Fruit fly (Drosophila melanogaster) whole organism, embryonic: ENCODE results near the gene CG6465.

Experiments used
- Abd-B ChIP-seq: fragments of 200-800 bp; sonication (Bioruptor generic); optimal IDR thresholded peaks from 2 replicates; lab custom pipeline; 2018; ENCODE audit warnings: missing biosample characterization, mild to moderate bottlenecking, missing genetic modification characterization, moderate library complexity
- CG10267 ChIP-seq: fragments of 200-800 bp; sonication (Bioruptor generic); optimal IDR thresholded peaks from 2 replicates; lab custom pipeline; 2018; ENCODE audit warnings: missing biosample characterization, mild to moderate bottlenecking, missing genetic modification characterization, moderate library complexity
- CG12659 ChIP-seq: fragments of 200-800 bp; sonication (Bioruptor generic); optimal IDR thresholded peaks from 3 replicates; lab custom pipeline; 2017; ENCODE audit warnings: mild to moderate bottlenecking, missing biosample characterization, missing genetic modification reagents, missing genetic modification characterization
- CG12769 ChIP-seq: fragments of 200-800 bp; sonication (Bioruptor generic); optimal IDR thresholded peaks from 2 replicates; lab custom pipeline; 2019; ENCODE audit warnings: missing biosample characterization, mild to moderate bottlenecking, missing genetic modification characterization, moderate library complexity
- CG13287 ChIP-seq: fragments of 200-800 bp; sonication (Bioruptor generic); IDR thresholded peaks from 2 replicates; pipeline ENCODE4 v1.3.6; 2022; ENCODE audit warnings: missing biosample characterization, missing genetic modification characterization; ENCODE audit not compliant: partially characterized antibody
- CG13624 ChIP-seq: fragments of 200-800 bp; sonication (Bioruptor generic); optimal IDR thresholded peaks from 2 replicates; lab custom pipeline; 2016; ENCODE audit warnings: missing biosample characterization, missing genetic modification characterization
- CG15073 ChIP-seq: fragments of 200-800 bp; sonication (Bioruptor generic); optimal IDR thresholded peaks from 2 replicates; lab custom pipeline; 2016; ENCODE audit warnings: missing biosample characterization, missing genetic modification characterization
- CG16815 ChIP-seq: fragments of 200-800 bp; sonication (Bioruptor generic); optimal IDR thresholded peaks from 3 replicates; lab custom pipeline; 2017; ENCODE audit warnings: missing biosample characterization, mild to moderate bottlenecking, missing genetic modification characterization
- CG17385 ChIP-seq: fragments of 200-800 bp; sonication (Bioruptor generic); optimal IDR thresholded peaks from 3 replicates; lab custom pipeline; 2018; ENCODE audit warnings: missing biosample characterization, mild to moderate bottlenecking, missing genetic modification characterization
- CG30403 ChIP-seq: fragments of 200-800 bp; sonication (Bioruptor generic); optimal IDR thresholded peaks from 3 replicates; lab custom pipeline; 2016; ENCODE audit warnings: missing biosample characterization, missing genetic modification characterization
- CG31365 ChIP-seq: fragments of 200-800 bp; sonication (Bioruptor generic); optimal IDR thresholded peaks from 2 replicates; lab custom pipeline; 2018; ENCODE audit warnings: missing biosample characterization, mild to moderate bottlenecking, missing genetic modification characterization
- CG32532 ChIP-seq: fragments of 200-800 bp; sonication (Bioruptor generic); IDR thresholded peaks from 2 replicates; pipeline ENCODE4 v1.3.6; 2022; ENCODE audit warnings: missing biosample characterization, missing genetic modification characterization
- CG3281 ChIP-seq: fragments of 200-800 bp; sonication (Bioruptor generic); optimal IDR thresholded peaks from 3 replicates; lab custom pipeline; 2017; ENCODE audit warnings: missing biosample characterization, mild to moderate bottlenecking, missing genetic modification characterization
- CG34224 ChIP-seq: fragments of 200-800 bp; sonication (Bioruptor generic); IDR thresholded peaks from 3 replicates; pipeline ENCODE4 v1.3.6; 2022; ENCODE audit warnings: missing biosample characterization, missing genetic modification characterization; ENCODE audit not compliant: partially characterized antibody
- CG34422 ChIP-seq: fragments of 200-800 bp; sonication (Bioruptor generic); IDR thresholded peaks from 3 replicates; pipeline ENCODE4 v1.3.6; 2022; ENCODE audit warnings: missing biosample characterization, missing genetic modification characterization
- CG7357 ChIP-seq: fragments of 200-800 bp; sonication (Bioruptor generic); IDR thresholded peaks from 3 replicates; pipeline ENCODE4 v1.3.6; 2022; ENCODE audit warnings: missing biosample characterization, missing genetic modification characterization
- CG7556 ChIP-seq: fragments of 200-800 bp; sonication (Bioruptor generic); optimal IDR thresholded peaks from 2 replicates; lab custom pipeline; 2017; ENCODE audit warnings: missing biosample characterization, mild to moderate bottlenecking, missing genetic modification characterization
- CG7987 ChIP-seq: fragments of 200-800 bp; sonication (Bioruptor generic); optimal IDR thresholded peaks from 2 replicates; lab custom pipeline; 2018; ENCODE audit warnings: missing biosample characterization, mild to moderate bottlenecking, missing genetic modification characterization, moderate library complexity
- CG8924 ChIP-seq: fragments of 200-800 bp; optimal IDR thresholded peaks from 3 replicates; lab custom pipeline; 2019; ENCODE audit warnings: missing biosample characterization, mild to moderate bottlenecking, missing genetic modification characterization, moderate library complexity
- D ChIP-seq, 2 experiments: fragments of 200-800 bp in 1 of 2; fragments of >200 bp in 1 of 2; sonication (Bioruptor generic) in 1 of 2; optimal IDR thresholded peaks; 2 replicates in 1 of 2; 3 replicates in 1 of 2; lab custom pipeline; 2017; ENCODE audit warnings: mild to moderate bottlenecking in 1 of 2, missing biosample characterization in 1 of 2, missing genetic modification characterization in 1 of 2, missing genetic modification reagents in 1 of 2
- Fer2 ChIP-seq: fragments of 200-800 bp; sonication (Bioruptor generic); optimal IDR thresholded peaks from 2 replicates; lab custom pipeline; 2018; ENCODE audit warnings: missing biosample characterization, mild to moderate bottlenecking, missing genetic modification characterization, moderate library complexity
- Hr3 ChIP-seq: fragments of 200-800 bp; sonication (Bioruptor generic); optimal IDR thresholded peaks from 3 replicates; lab custom pipeline; 2016; ENCODE audit warnings: missing biosample characterization, missing genetic modification characterization
- Hr51 ChIP-seq, 2 experiments: fragments of 200-800 bp; sonication (Bioruptor generic); optimal IDR thresholded peaks; 2 replicates in 1 of 2; 3 replicates in 1 of 2; lab custom pipeline; 2016 to 2018; ENCODE audit warnings: missing biosample characterization in 2 of 2, missing genetic modification characterization in 2 of 2, mild to moderate bottlenecking in 1 of 2, moderate library complexity in 1 of 2
- Hsf ChIP-seq: fragments of 200-800 bp; sonication (Bioruptor generic); optimal IDR thresholded peaks from 3 replicates; lab custom pipeline; 2016; ENCODE audit warnings: missing biosample characterization, missing genetic modification characterization
- Jarid2 ChIP-seq: fragments of 200-800 bp; sonication (Bioruptor generic); optimal IDR thresholded peaks from 3 replicates; lab custom pipeline; 2017; ENCODE audit warnings: mild to moderate bottlenecking, missing biosample characterization, missing genetic modification reagents, missing genetic modification characterization
- Mad ChIP-seq: fragments of 200-800 bp; sonication (Bioruptor generic); optimal IDR thresholded peaks from 2 replicates; lab custom pipeline; 2016; ENCODE audit warnings: missing biosample characterization, missing genetic modification characterization
- Max ChIP-seq: fragments of 200-800 bp; sonication (Bioruptor generic); optimal IDR thresholded peaks from 2 replicates; lab custom pipeline; 2016; ENCODE audit warnings: missing biosample characterization, mild to moderate bottlenecking, missing genetic modification characterization
- Mes4 ChIP-seq: fragments of 200-800 bp; sonication (Bioruptor generic); optimal IDR thresholded peaks from 2 replicates; lab custom pipeline; 2016; ENCODE audit warnings: missing biosample characterization, missing genetic modification characterization
- Myb ChIP-seq: fragments of 200-800 bp; sonication (Bioruptor generic); optimal IDR thresholded peaks from 2 replicates; lab custom pipeline; 2016; ENCODE audit warnings: missing biosample characterization, missing genetic modification characterization
- NK7.1 ChIP-seq: fragments of 200-800 bp; sonication (Bioruptor generic); optimal IDR thresholded peaks from 3 replicates; lab custom pipeline; 2016; ENCODE audit warnings: missing biosample characterization, missing genetic modification characterization
- Scr ChIP-seq: fragments of 200-800 bp; sonication (Bioruptor generic); IDR thresholded peaks from 2 replicates; pipeline ENCODE4 v1.3.6; 2022; ENCODE audit warnings: missing biosample characterization, missing genetic modification characterization; ENCODE audit not compliant: partially characterized antibody
- Spps ChIP-seq: fragments of 200-800 bp; sonication (Bioruptor generic); optimal IDR thresholded peaks from 2 replicates; lab custom pipeline; 2018; ENCODE audit warnings: missing biosample characterization, mild to moderate bottlenecking, missing genetic modification characterization
- Ssrp ChIP-seq: fragments of 200-800 bp; sonication (Bioruptor generic); optimal IDR thresholded peaks from 2 replicates; lab custom pipeline; 2018; ENCODE audit warnings: missing biosample characterization, mild to moderate bottlenecking, missing genetic modification characterization, moderate library complexity
- caup ChIP-seq: fragments of 200-800 bp; sonication (Bioruptor generic); optimal IDR thresholded peaks from 3 replicates; lab custom pipeline; 2017; ENCODE audit warnings: missing biosample characterization, mild to moderate bottlenecking, missing genetic modification characterization, moderate library complexity; ENCODE audit not compliant: severe bottlenecking
- chm ChIP-seq: fragments of 200-800 bp; sonication (Bioruptor generic); IDR thresholded peaks from 2 replicates; pipeline ENCODE4 v1.3.6; 2022; ENCODE audit warnings: missing biosample characterization, missing genetic modification characterization
- dm ChIP-seq: fragments of 200-800 bp; sonication (Bioruptor generic); optimal IDR thresholded peaks from 3 replicates; lab custom pipeline; 2016; ENCODE audit warnings: missing biosample characterization, missing genetic modification characterization
- emc ChIP-seq: fragments of 200-800 bp; sonication (Bioruptor generic); optimal IDR thresholded peaks from 2 replicates; lab custom pipeline; 2016; ENCODE audit warnings: missing biosample characterization, missing genetic modification characterization
- fd3F ChIP-seq: fragments of 200-800 bp; sonication (Bioruptor generic); optimal IDR thresholded peaks from 2 replicates; lab custom pipeline; 2018; ENCODE audit warnings: missing biosample characterization, mild to moderate bottlenecking, missing genetic modification characterization, moderate library complexity
- fd96Cb ChIP-seq: fragments of 200-800 bp; sonication (Bioruptor generic); optimal IDR thresholded peaks from 2 replicates; lab custom pipeline; 2018; ENCODE audit warnings: missing biosample characterization, mild to moderate bottlenecking, missing genetic modification characterization, moderate library complexity
- ftz-f1 ChIP-seq: fragments of 200-800 bp; sonication (Bioruptor generic); optimal IDR thresholded peaks from 2 replicates; lab custom pipeline; 2016; ENCODE audit warnings: missing biosample characterization, missing genetic modification characterization
- luna ChIP-seq: fragments of 200-800 bp; sonication (Bioruptor generic); optimal IDR thresholded peaks from 2 replicates; lab custom pipeline; 2016; ENCODE audit warnings: missing biosample characterization, missing genetic modification characterization
- maf-S ChIP-seq: fragments of 200-800 bp; sonication (Bioruptor generic); optimal IDR thresholded peaks from 2 replicates; lab custom pipeline; 2016; ENCODE audit warnings: missing biosample characterization, missing genetic modification characterization
- oc ChIP-seq: fragments of 200-800 bp; sonication (Bioruptor generic); optimal IDR thresholded peaks from 2 replicates; lab custom pipeline; 2018; ENCODE audit warnings: missing biosample characterization, mild to moderate bottlenecking, missing genetic modification characterization, moderate library complexity
- peb ChIP-seq: fragments of 200-800 bp; sonication (Bioruptor generic); IDR thresholded peaks from 2 replicates; pipeline ENCODE4 v1.3.6; 2022; ENCODE audit warnings: missing biosample characterization, missing genetic modification characterization
- pho ChIP-seq: fragments of 200-800 bp; sonication (Bioruptor generic); optimal IDR thresholded peaks from 2 replicates; lab custom pipeline; 2016; ENCODE audit warnings: missing biosample characterization, missing genetic modification characterization
- prd ChIP-seq, 3 experiments: fragments of >200 bp in 2 of 3; fragments of 200-800 bp in 1 of 3; sonication (Bioruptor generic) in 1 of 3; optimal IDR thresholded peaks in 2 of 3; IDR thresholded peaks in 1 of 3; 2 replicates in 2 of 3; 3 replicates in 1 of 3; pipeline versions ENCODE4 v1.3.6 to Lab custom; 2017 to 2022; ENCODE audit warnings: missing biosample characterization in 1 of 3, missing genetic modification characterization in 1 of 3
- pros ChIP-seq: fragments of 200-800 bp; sonication (Bioruptor generic); optimal IDR thresholded peaks from 3 replicates; lab custom pipeline; 2019; ENCODE audit warnings: missing biosample characterization, mild to moderate bottlenecking, missing genetic modification characterization, moderate library complexity
- schlank ChIP-seq: fragments of 200-800 bp; sonication (Bioruptor generic); optimal IDR thresholded peaks from 2 replicates; lab custom pipeline; 2018; ENCODE audit warnings: missing biosample characterization, mild to moderate bottlenecking, missing genetic modification characterization
- tio ChIP-seq: fragments of 200-800 bp; sonication (Bioruptor generic); optimal IDR thresholded peaks from 2 replicates; lab custom pipeline; 2017; ENCODE audit warnings: missing biosample characterization, missing genetic modification characterization, inconsistent platforms

The CG6465 gene

dm6 chr3R:10626066-10626465 lies 51.0 kb downstream of the CG6465 start (continued):
- TF ChIP-seq CG30403 (GFP tag; lab: Kevin White, UChicago) (peak; percentile 22), Fer2 (tag; lab: Kevin White, UChicago) (no peak), CG10267 (tag; lab: Kevin White, UChicago) (peak; percentile 71), Mad (GFP tag; lab: Kevin White, UChicago) (peak; percentile 28), CG32532 (GFP tag; lab: Robert Waterston, UW) (no peak), D (optimal IDR thresholded peaks at IDR 0.05; lab: Kevin White, UChicago) (no peak), D (GFP tag; optimal IDR thresholded peaks at IDR 0.05; lab: Kevin White, UChicago) (peak; percentile 31), NK7.1 (GFP tag; lab: Kevin White, UChicago) (no peak), oc (tag; lab: Kevin White, UChicago) (no peak), CG34224 (GFP tag; lab: Robert Waterston, UW) (no peak), CG13624 (no peak), CG7357 (GFP tag; lab: Robert Waterston, UW) (no peak), CG15073 (GFP tag; lab: Kevin White, UChicago) (no peak), chm (GFP tag; lab: Robert Waterston, UW) (0 out of 2 replicates have a peak, but pooled peaks have one; percentile 15), CG7987 (GFP tag; lab: Kevin White, UChicago) (no peak), Abd-B (GFP tag; lab: Kevin White, UChicago) (no peak), Hsf (peak; percentile 13), Myb (GFP tag; lab: Kevin White, UChicago) (no peak), fd96Cb (tag; lab: Kevin White, UChicago) (peak; percentile 36), pros (GFP tag; lab: Kevin White, UChicago) (no peak), CG12659 (GFP tag; lab: Kevin White, UChicago) (no peak), caup (no peak), CG12769 (tag; lab: Kevin White, UChicago) (no peak), Scr (GFP tag; lab: Robert Waterston, UW) (no peak), Hr51 (GFP tag; optimal IDR thresholded peaks at IDR 0.05; lab: Kevin White, UChicago) (peak in 1 of 2 experiments; percentile 18), fd3F (GFP tag; lab: Kevin White, UChicago) (no peak), peb (no peak), CG3281 (GFP tag; lab: Kevin White, UChicago) (no peak), CG31365 (tag; lab: Kevin White, UChicago) (no peak), dm (GFP tag; lab: Kevin White, UChicago) (no peak), pho (GFP tag; lab: Kevin White, UChicago) (no peak), Hr3 (GFP tag; lab: Kevin White, UChicago) (no peak), CG16815 (GFP tag; lab: Kevin White, UChicago) (peak; percentile 63), maf-S (GFP tag; lab: Kevin White, UChicago) (no peak), CG7556 (GFP tag; lab: Kevin White, UChicago) (peak; percentile 37), tio (GFP tag; lab: Kevin White, UChicago) (peak; percentile 21), Ssrp (tag; lab: Kevin White, UChicago) (peak; percentile 27), schlank (no peak), CG13287 (no peak), ftz-f1 (GFP tag; lab: Kevin White, UChicago) (no peak), luna (GFP tag; lab: Kevin White, UChicago) (no peak), Jarid2 (no peak), Mes4 (GFP tag; lab: Kevin White, UChicago) (no peak), emc (GFP tag; lab: Kevin White, UChicago) (no peak), CG34422 (GFP tag; lab: Robert Waterston, UW) (no peak), CG8924 (tag; lab: Kevin White, UChicago) (peak; percentile 72), Spps (tag; lab: Kevin White, UChicago) (no peak), CG17385 (GFP tag; lab: Kevin White, UChicago) (no peak), prd (optimal IDR thresholded peaks at IDR 0.05; lab: Kevin White, UChicago) (no peak), prd (GFP tag; IDR thresholded peaks at IDR 0.05; lab: Robert Waterston, UW) (peak; percentile 81), Max (GFP tag; lab: Kevin White, UChicago) (peak; percentile 13)
